Fruit fly (Drosophila melanogaster): Measurements from ENCODE around the gene dyw.
A peak's percentile ranks its signal among the peaks of the same experiment; 100 is the strongest.

Gene dyw

DNA sequence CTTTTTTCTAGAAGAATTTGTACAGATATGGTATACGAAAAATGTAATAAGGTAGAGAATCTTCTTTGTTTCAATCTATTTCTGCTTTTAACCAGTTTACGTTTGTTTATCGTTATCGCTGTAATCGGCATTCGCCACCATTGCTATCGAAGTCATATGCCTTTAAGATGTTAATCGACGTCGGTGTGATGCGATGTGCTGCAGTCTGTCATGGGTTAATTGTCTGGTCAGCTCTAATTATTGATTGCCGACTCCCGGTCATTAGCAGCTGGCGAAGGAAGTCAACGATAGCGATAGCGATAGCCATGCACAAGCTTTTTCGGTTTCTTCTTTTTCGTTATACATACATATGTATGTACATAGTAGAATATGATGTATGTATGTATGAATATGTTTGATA, 38.2 kb downstream of the dyw start:
- no peak for TF ChIP-seq cnc (optimal IDR thresholded peaks at IDR 0.05)
- TF ChIP-seq bab1 (GFP tag; optimal IDR thresholded peaks at IDR 0.05), result no peak
- TF ChIP-seq CG5204 (GFP tag; optimal IDR thresholded peaks at IDR 0.05), result no peak
- TF ChIP-seq CG14711 (tag; optimal IDR thresholded peaks at IDR 0.05), result no peak
- no peak for TF ChIP-seq kay (GFP tag; ENCODE audit: borderline replicate concordance)
- TF ChIP-seq Mnt (GFP tag; optimal IDR thresholded peaks at IDR 0.05), result no peak
- no peak for TF ChIP-seq ovo (GFP tag; optimal IDR thresholded peaks at IDR 0.05)
- no peak for TF ChIP-seq CG7101 (tag; optimal IDR thresholded peaks at IDR 0.05)
- TF ChIP-seq Hr96 (GFP tag; optimal IDR thresholded peaks at IDR 0.05), result no peak
- TF ChIP-seq Crg-1 (GFP tag; optimal IDR thresholded peaks at IDR 0.05), result no peak
- no peak for TF ChIP-seq tj (GFP tag; optimal IDR thresholded peaks at IDR 0.05)
- no peak for TF ChIP-seq CG33017 (tag; optimal IDR thresholded peaks at IDR 0.05)
- no peak for TF ChIP-seq CG7045 (GFP tag; optimal IDR thresholded peaks at IDR 0.05)

DNA sequence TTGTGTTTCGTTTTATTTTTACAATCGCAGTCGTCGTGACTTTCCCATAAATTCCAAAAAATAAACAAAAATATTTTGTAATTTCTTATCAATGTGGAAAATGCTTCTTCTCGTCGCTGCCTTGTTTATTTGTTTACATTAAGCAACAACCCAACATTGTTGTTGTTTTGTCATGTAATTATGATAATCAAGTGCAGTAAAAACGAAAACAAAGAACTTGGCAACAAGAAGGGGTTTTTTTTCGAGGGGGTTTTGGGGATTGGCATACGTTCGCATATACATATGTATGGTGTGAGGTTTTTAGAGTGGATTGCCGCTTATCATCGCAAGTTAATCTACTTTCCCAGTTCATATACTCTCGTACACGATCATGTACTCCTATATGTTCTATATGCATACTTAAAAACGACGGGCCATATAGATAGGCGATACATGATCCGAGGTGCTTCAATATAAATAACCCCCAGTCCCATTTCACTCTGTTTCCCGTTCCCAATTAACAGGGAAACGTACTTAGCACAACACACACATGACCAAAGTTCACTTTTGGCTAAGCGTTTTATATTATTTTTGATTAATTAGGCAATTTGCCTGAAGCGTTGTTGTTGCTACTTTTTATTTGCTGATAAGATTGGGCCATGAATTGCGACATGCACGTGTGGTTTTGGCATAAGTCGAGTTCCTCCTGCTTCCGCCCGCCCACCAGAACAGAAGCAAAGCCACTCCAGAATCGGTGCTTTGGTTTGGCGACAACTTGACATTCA, 40.0 kb downstream of the dyw start:
- TF ChIP-seq cic (GFP tag; optimal IDR thresholded peaks at IDR 0.05) (peak; percentile 49), CG12768 (GFP tag; optimal IDR thresholded peaks at IDR 0.05) (no peak), ovo (GFP tag; optimal IDR thresholded peaks at IDR 0.05) (no peak), Clk (GFP tag; optimal IDR thresholded peaks at IDR 0.05) (no peak), pad (GFP tag; optimal IDR thresholded peaks at IDR 0.05) (no peak), CG7101 (tag; optimal IDR thresholded peaks at IDR 0.05) (no peak), kay (GFP tag; ENCODE audit: borderline replicate concordance) (peak; percentile 55), Crg-1 (GFP tag; optimal IDR thresholded peaks at IDR 0.05) (no peak), toe (GFP tag; optimal IDR thresholded peaks at IDR 0.05) (no peak), cnc (optimal IDR thresholded peaks at IDR 0.05) (no peak), Hr96 (GFP tag; optimal IDR thresholded peaks at IDR 0.05) (no peak), CG11617 (GFP tag; optimal IDR thresholded peaks at IDR 0.05) (no peak), tj (GFP tag; optimal IDR thresholded peaks at IDR 0.05) (peak; percentile 14), CG33017 (tag; optimal IDR thresholded peaks at IDR 0.05) (no peak), bab1 (GFP tag; optimal IDR thresholded peaks at IDR 0.05) (no peak), CG5204 (GFP tag; optimal IDR thresholded peaks at IDR 0.05) (no peak), CG7045 (GFP tag; optimal IDR thresholded peaks at IDR 0.05) (no peak), Mnt (GFP tag; optimal IDR thresholded peaks at IDR 0.05) (peak; percentile 18), CG14711 (tag; optimal IDR thresholded peaks at IDR 0.05) (no peak)

DNA sequence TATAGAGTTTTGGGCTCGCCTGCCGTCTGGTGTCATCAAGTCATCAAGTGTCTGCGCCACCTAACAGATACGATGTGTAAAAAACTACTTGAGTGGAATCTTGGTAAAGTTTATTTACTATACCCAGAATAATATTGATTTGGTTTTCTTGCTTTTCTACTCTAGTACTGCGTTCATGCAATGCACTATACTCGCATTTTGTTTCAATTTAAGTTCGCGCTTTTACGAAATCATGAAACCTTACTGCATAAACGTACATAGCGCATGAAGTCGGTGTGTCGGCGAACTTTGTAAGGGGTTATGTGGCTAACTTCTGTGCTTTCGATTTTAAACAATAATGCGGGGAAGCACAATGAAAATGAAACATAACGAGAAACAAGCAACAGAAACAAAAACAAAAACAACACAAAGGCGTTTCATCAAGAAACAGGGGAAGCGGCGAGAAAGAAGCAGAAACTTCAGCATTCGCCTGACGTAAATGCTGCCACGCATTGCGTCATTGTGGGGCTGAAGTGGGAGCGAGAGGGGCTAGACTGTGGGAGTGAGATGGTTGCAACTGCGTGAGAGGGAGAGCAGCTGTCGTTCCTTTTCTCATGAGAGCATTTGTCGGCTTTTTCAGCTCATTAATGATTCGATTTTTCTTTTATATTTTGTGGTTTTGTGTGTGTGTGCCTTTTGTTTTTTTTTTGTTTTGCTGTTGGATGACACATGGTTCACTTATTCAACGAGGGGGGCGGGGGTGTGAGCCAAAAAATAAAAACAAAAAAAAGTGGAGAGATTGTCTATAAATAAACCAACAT, 41.4 kb downstream of the dyw start:
- TF ChIP-seq CG33017 (tag; optimal IDR thresholded peaks at IDR 0.05), result no peak
- TF ChIP-seq CG7045 (GFP tag; optimal IDR thresholded peaks at IDR 0.05), result no peak
- TF ChIP-seq kay (GFP tag; ENCODE audit: borderline replicate concordance), result peak; percentile 74
- TF ChIP-seq Hr96 (GFP tag; optimal IDR thresholded peaks at IDR 0.05), result no peak
- no peak for TF ChIP-seq Crg-1 (GFP tag; optimal IDR thresholded peaks at IDR 0.05)
- TF ChIP-seq pad (GFP tag; optimal IDR thresholded peaks at IDR 0.05), result no peak
- no peak for TF ChIP-seq toe (GFP tag; optimal IDR thresholded peaks at IDR 0.05)
- no peak for TF ChIP-seq CG5204 (GFP tag; optimal IDR thresholded peaks at IDR 0.05)
- TF ChIP-seq cic (GFP tag; optimal IDR thresholded peaks at IDR 0.05), result peak; percentile 12
- no peak for TF ChIP-seq CG1620 (GFP tag; optimal IDR thresholded peaks at IDR 0.05)

DNA sequence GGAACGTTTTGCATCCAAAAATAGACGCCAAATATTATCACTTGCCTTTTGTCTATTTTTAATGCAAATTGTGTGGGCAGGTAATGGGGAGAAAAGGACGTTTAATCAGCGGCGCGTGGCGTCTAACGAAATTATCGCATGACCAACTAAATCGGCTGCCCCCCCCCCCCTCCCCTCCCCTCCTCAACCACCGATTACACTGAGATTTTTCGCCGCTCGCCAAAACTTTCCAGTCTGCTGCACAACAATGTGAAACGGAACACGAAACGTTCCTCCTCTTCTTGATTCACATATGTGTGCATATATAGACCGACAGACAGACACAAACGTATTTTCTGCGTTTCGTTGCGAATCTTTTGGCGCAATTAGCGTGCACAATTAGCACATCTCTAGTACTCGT, 42.6 kb downstream of the dyw start:
- no peak for TF ChIP-seq CG14711 (tag; optimal IDR thresholded peaks at IDR 0.05)
- no peak for TF ChIP-seq pad (GFP tag; optimal IDR thresholded peaks at IDR 0.05)
- TF ChIP-seq Crg-1 (GFP tag; optimal IDR thresholded peaks at IDR 0.05), result no peak

- no peak for TF ChIP-seq cic (GFP tag; optimal IDR thresholded peaks at IDR 0.05)
- TF ChIP-seq cnc (optimal IDR thresholded peaks at IDR 0.05), result no peak
- peak; percentile 74 for TF ChIP-seq kay (GFP tag; ENCODE audit: borderline replicate concordance)
These were observed 44.7 kb downstream of the dyw start for dm6 chrX:2648959-2649358.

DNA sequence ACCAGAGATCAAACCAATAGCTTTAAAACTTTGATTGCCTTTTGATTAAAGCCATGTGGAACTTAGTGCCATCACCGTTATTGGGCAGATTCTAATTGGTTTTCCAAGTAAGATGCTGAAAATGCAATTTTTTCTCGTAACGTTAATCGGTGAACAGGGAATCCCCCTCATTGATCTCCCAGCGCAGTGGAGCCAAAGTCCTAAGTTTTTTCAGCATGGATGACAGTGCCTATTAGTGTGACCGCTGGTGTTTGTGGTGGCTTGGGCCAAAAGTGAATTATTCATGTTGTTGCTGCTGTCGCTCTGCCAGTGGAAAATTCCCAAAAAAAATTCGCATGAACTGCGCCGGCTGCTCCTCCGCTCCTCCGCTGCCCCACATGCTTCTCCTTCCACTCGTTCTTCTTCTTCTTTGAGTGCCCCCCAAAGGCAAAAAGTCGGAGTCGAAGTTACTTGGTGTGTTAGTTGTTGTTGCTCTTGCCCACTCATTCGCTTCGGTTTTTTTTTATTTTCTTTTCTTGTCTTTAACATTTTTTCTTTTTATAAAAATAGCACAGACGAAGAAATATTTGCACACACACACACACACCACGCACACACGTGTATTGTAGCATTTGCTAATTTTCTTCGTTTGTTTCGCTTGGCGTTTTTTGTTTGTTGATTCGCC, 45.6 kb downstream of the dyw start:
- no peak for TF ChIP-seq cic (GFP tag; optimal IDR thresholded peaks at IDR 0.05)
- TF ChIP-seq bab1 (GFP tag; optimal IDR thresholded peaks at IDR 0.05), result no peak
- no peak for TF ChIP-seq Mnt (GFP tag; optimal IDR thresholded peaks at IDR 0.05)
- no peak for TF ChIP-seq toe (GFP tag; optimal IDR thresholded peaks at IDR 0.05)
- no peak for TF ChIP-seq CG33017 (tag; optimal IDR thresholded peaks at IDR 0.05)
- TF ChIP-seq CG12768 (GFP tag; optimal IDR thresholded peaks at IDR 0.05), result no peak
- no peak for TF ChIP-seq Crg-1 (GFP tag; optimal IDR thresholded peaks at IDR 0.05)
- TF ChIP-seq CG5204 (GFP tag; optimal IDR thresholded peaks at IDR 0.05), result no peak
- TF ChIP-seq CG1620 (GFP tag; optimal IDR thresholded peaks at IDR 0.05), result no peak
- TF ChIP-seq cnc (optimal IDR thresholded peaks at IDR 0.05), result no peak
- no peak for TF ChIP-seq CG7101 (tag; optimal IDR thresholded peaks at IDR 0.05)
- TF ChIP-seq CG11617 (GFP tag; optimal IDR thresholded peaks at IDR 0.05), result no peak
- no peak for TF ChIP-seq Hr96 (GFP tag; optimal IDR thresholded peaks at IDR 0.05)
- TF ChIP-seq tj (GFP tag; optimal IDR thresholded peaks at IDR 0.05), result no peak
- no peak for TF ChIP-seq kay (GFP tag; ENCODE audit: borderline replicate concordance)
- TF ChIP-seq Clk (GFP tag; optimal IDR thresholded peaks at IDR 0.05), result no peak
- no peak for TF ChIP-seq CG14711 (tag; optimal IDR thresholded peaks at IDR 0.05)
- TF ChIP-seq pad (GFP tag; optimal IDR thresholded peaks at IDR 0.05), result no peak

Data from whole organism, adult.